Worm (Caenorhabditis elegans) whole organism, midembryonic: ENCODE data around the gene srx-84.

ENCODE experiments used
- flt-1 ChIP-seq: fragments of 200-800 bp; sonication (Bioruptor generic); IDR thresholded peaks from 2 replicates; pipeline ENCODE4 v1.3.6; 2022; ENCODE audit warnings: missing genetic modification characterization, missing compliant biosample characterization
- klf-2 ChIP-seq: fragments of 200-800 bp; sonication (Bioruptor generic); conservative IDR thresholded peaks from 2 replicates; pipeline ENCODE4 v1.3.6; 2022; ENCODE audit warnings: missing genetic modification reagents, missing genetic modification characterization, missing compliant biosample characterization
- med-1 ChIP-seq: sonication (generic microtip); optimal IDR thresholded peaks from 2 replicates; lab custom pipeline; 2017; ENCODE audit warnings: missing genetic modification characterization, mild to moderate bottlenecking, missing compliant biosample characterization, antibody characterized with exemption, missing genetic modification reagents; ENCODE audit not compliant: insufficient read depth

ce11 chrV:11610481-11610880 is 11.6 kb downstream of the srx-84 start, which contains the start of gene sas-5:
- peak; percentile 92 for TF ChIP-seq med-1 (GFP tag; lab: Kevin White, UChicago)
- peak; percentile 85 for TF ChIP-seq klf-2 (GFP tag; lab: Robert Waterston, UW)
- TF ChIP-seq flt-1 = peak; percentile 92
